Worm (Caenorhabditis elegans) whole organism, L2 larva: ENCODE results near the gene R02D5.10.

Experiments used
- ZK546.5 ChIP-seq: sonication (generic microtip); optimal IDR thresholded peaks from 2 replicates; lab custom pipeline; 2017; ENCODE audit warnings: missing biosample characterization, missing genetic modification characterization
- ceh-82 ChIP-seq: fragments of 150-350 bp; optimal IDR thresholded peaks from 2 replicates; lab custom pipeline; 2014; ENCODE audit warnings: missing biosample characterization, missing genetic modification characterization
- lin-39 ChIP-seq: fragments of 150-350 bp; optimal IDR thresholded peaks from 2 replicates; lab custom pipeline; 2014; ENCODE audit warnings: missing biosample characterization, missing genetic modification reagents, missing genetic modification characterization
- nhr-11 ChIP-seq: fragments of 150-350 bp; optimal IDR thresholded peaks from 2 replicates; lab custom pipeline; 2014; ENCODE audit warnings: missing biosample characterization, missing genetic modification characterization
- nhr-12 ChIP-seq: fragments of 150-350 bp; optimal IDR thresholded peaks from 2 replicates; lab custom pipeline; 2014; ENCODE audit warnings: missing biosample characterization, missing genetic modification characterization
- nhr-25 ChIP-seq: fragments of 150-350 bp; sonication (generic microtip); optimal IDR thresholded peaks from 3 replicates; lab custom pipeline; 2014; ENCODE audit warnings: missing biosample characterization, missing genetic modification characterization
- unc-62 ChIP-seq: fragments of 150-350 bp; optimal IDR thresholded peaks from 2 replicates; lab custom pipeline; 2014; ENCODE audit warnings: missing biosample characterization, missing genetic modification reagents, missing genetic modification characterization

- TF ChIP-seq lin-39 (tag; lab: Kevin White, UChicago) (no peak), ZK546.5 (tag; lab: Kevin White, UChicago) (no peak), ceh-82 (no peak), nhr-25 (tag; lab: Kevin White, UChicago) (no peak), unc-62 (GFP tag; lab: Kevin White, UChicago) (no peak), nhr-11 (tag; lab: Kevin White, UChicago) (no peak), nhr-12 (tag; lab: Kevin White, UChicago) (no peak)
Measured at ce11 chrV:14481987-14482386, at the start of gene R02D5.10.
